Worm (Caenorhabditis elegans): ENCODE data around the gene Y15E3A.4.

DNA sequence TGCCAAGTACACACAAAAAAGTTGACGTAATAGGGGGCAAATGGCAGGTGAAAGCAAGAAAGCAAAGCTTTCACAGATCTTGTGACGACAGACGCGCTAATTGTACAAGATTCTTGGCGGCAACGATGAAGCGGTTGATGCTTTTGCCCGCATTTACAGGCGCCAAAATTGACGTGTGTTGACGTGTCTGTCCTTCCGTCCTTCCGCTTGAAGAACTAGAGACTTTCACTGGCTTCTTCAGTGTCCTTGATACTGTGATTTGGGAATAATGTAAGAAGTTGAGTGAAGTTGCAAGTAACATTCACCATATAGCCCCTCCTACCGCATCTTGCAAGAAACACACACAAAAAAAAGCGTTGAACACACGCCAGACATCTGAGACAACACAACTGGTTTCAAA is 47.0 kb upstream of the Y15E3A.4 start, which contains the start of gene jud-4:
- TF ChIP-seq cog-1 (tag; optimal IDR thresholded peaks at IDR 0.05) (no peak), ztf-23 (GFP tag; IDR thresholded peaks at IDR 0.05) (no peak), med-1 (GFP tag; optimal IDR thresholded peaks at IDR 0.05; ENCODE audit: insufficient read depth) (no peak), ztf-29 (GFP tag; IDR thresholded peaks at IDR 0.05) (no peak)

All from whole organism, midembryonic.